Fruit fly (Drosophila melanogaster) Kc167 (cell line): ENCODE results near the gene Or7a.

Source experiments
- Myc ChIP-seq: fragments of >200 bp; optimal IDR thresholded peaks from 2 replicates; lab custom pipeline; 2017; ENCODE audit warnings: missing external identifiers
- Sin3A ChIP-seq: fragments of >200 bp; optimal IDR thresholded peaks from 2 replicates; lab custom pipeline; 2018; ENCODE audit warnings: missing external identifiers
- h ChIP-seq: fragments of >200 bp; optimal IDR thresholded peaks from 3 replicates; lab custom pipeline; 2018; ENCODE audit warnings: missing external identifiers
- insv ChIP-seq: fragments of >200 bp; optimal IDR thresholded peaks from 3 replicates; lab custom pipeline; 2018; ENCODE audit warnings: missing external identifiers
- psq ChIP-seq: fragments of >200 bp; optimal IDR thresholded peaks from 2 replicates; lab custom pipeline; 2017; ENCODE audit warnings: missing external identifiers
- ttk ChIP-seq: sonication (Bioruptor generic); optimal IDR thresholded peaks from 2 replicates; lab custom pipeline; 2017; ENCODE audit warnings: missing external identifiers

dm6 chrX:8128133-8128532 is 37.4 kb downstream of the Or7a start:
- TF ChIP-seq h (no peak), Sin3A (lab: Kevin White, UChicago) (no peak), psq (lab: Kevin White, UChicago) (no peak), ttk (lab: Kevin White, UChicago) (no peak), insv (lab: Kevin White, UChicago) (no peak), Myc (no peak)
